Worm (Caenorhabditis elegans) whole organism, late embryonic: ENCODE measurements around the gene F10C2.5.

Source experiments
- C38D4.7 ChIP-seq: fragments of 200-800 bp; sonication (Bioruptor generic); optimal IDR thresholded peaks from 2 replicates; lab custom pipeline; 2018; ENCODE audit warnings: mild to moderate bottlenecking, missing genetic modification characterization, moderate library complexity, missing compliant biosample characterization
- ahr-1 ChIP-seq: sonication (generic microtip); optimal IDR thresholded peaks from 2 replicates; lab custom pipeline; 2016; ENCODE audit warnings: missing genetic modification characterization, missing compliant biosample characterization
- ama-1 ChIP-seq: fragments of 150-350 bp; optimal IDR thresholded peaks from 2 replicates; lab custom pipeline; 2014
- ceh-14 ChIP-seq: sonication (generic microtip); optimal IDR thresholded peaks from 2 replicates; lab custom pipeline; 2016; ENCODE audit warnings: missing genotype, missing genetic modification characterization, missing compliant biosample characterization
- ceh-18 ChIP-seq: sonication (generic microtip); optimal IDR thresholded peaks from 2 replicates; lab custom pipeline; 2016; ENCODE audit warnings: missing genetic modification characterization, missing compliant biosample characterization
- ceh-2 ChIP-seq: sonication (generic microtip); optimal IDR thresholded peaks from 2 replicates; lab custom pipeline; 2016; ENCODE audit warnings: missing genotype, missing genetic modification characterization, missing compliant biosample characterization
- ceh-24 ChIP-seq: sonication (generic microtip); optimal IDR thresholded peaks from 2 replicates; lab custom pipeline; 2016; ENCODE audit warnings: mild to moderate bottlenecking, missing genetic modification characterization, missing compliant biosample characterization
- ceh-30 ChIP-seq: fragments of 150-350 bp; optimal IDR thresholded peaks from 2 replicates; lab custom pipeline; 2014; ENCODE audit warnings: missing biosample characterization, missing genetic modification characterization
- ceh-31 ChIP-seq: sonication (generic microtip); optimal IDR thresholded peaks from 2 replicates; lab custom pipeline; 2016; ENCODE audit warnings: missing genetic modification characterization, missing compliant biosample characterization
- ceh-45 ChIP-seq: fragments of 200-800 bp; sonication (Bioruptor generic); IDR thresholded peaks from 2 replicates; pipeline ENCODE4 v1.3.6; 2022; ENCODE audit warnings: missing genetic modification reagents, missing genetic modification characterization, missing compliant biosample characterization
- ceh-48 ChIP-seq: sonication (generic microtip); optimal IDR thresholded peaks from 2 replicates; lab custom pipeline; 2016; ENCODE audit warnings: missing genetic modification characterization, inconsistent platforms, missing compliant biosample characterization
- ceh-6 ChIP-seq: fragments of 200-800 bp; sonication (Bioruptor generic); optimal IDR thresholded peaks from 2 replicates; lab custom pipeline; 2018; ENCODE audit warnings: mild to moderate bottlenecking, missing genetic modification characterization, missing compliant biosample characterization
- che-1 ChIP-seq: sonication (generic microtip); optimal IDR thresholded peaks from 2 replicates; lab custom pipeline; 2016; ENCODE audit warnings: mild to moderate bottlenecking, missing genetic modification characterization, missing compliant biosample characterization
- dmd-4 ChIP-seq: sonication (generic microtip); optimal IDR thresholded peaks from 2 replicates; lab custom pipeline; 2016; ENCODE audit warnings: borderline replicate concordance, missing genetic modification characterization, missing compliant biosample characterization
- dve-1 ChIP-seq: sonication (generic microtip); optimal IDR thresholded peaks from 2 replicates; lab custom pipeline; 2017; ENCODE audit warnings: antibody characterized with exemption, mild to moderate bottlenecking, missing genetic modification characterization, missing compliant biosample characterization
- ets-4 ChIP-seq: sonication (generic microtip); optimal IDR thresholded peaks from 2 replicates; lab custom pipeline; 2016; ENCODE audit warnings: missing genetic modification characterization, missing compliant biosample characterization
- fax-1 ChIP-seq: sonication (generic microtip); optimal IDR thresholded peaks from 2 replicates; lab custom pipeline; 2016; ENCODE audit warnings: missing genotype, missing genetic modification characterization, missing compliant biosample characterization
- fkh-10 ChIP-seq: fragments of 150-350 bp; optimal IDR thresholded peaks from 2 replicates; lab custom pipeline; 2014; ENCODE audit warnings: missing biosample characterization, missing genetic modification reagents, missing genetic modification characterization
- fkh-6 ChIP-seq: sonication (generic microtip); optimal IDR thresholded peaks from 2 replicates; lab custom pipeline; 2016; ENCODE audit warnings: missing genetic modification characterization, missing compliant biosample characterization
- hlh-30 ChIP-seq: sonication (generic microtip); optimal IDR thresholded peaks from 2 replicates; lab custom pipeline; 2017; ENCODE audit warnings: antibody characterized with exemption, missing genetic modification characterization, missing compliant biosample characterization; ENCODE audit not compliant: insufficient read depth
- lin-11 ChIP-seq: fragments of 200-800 bp; sonication (Bioruptor generic); optimal IDR thresholded peaks from 2 replicates; lab custom pipeline; 2018; ENCODE audit warnings: mild to moderate bottlenecking, missing genetic modification characterization, missing compliant biosample characterization
- nfya-1 ChIP-seq: sonication (generic microtip); optimal IDR thresholded peaks from 2 replicates; lab custom pipeline; 2017; ENCODE audit warnings: missing genetic modification characterization, mild to moderate bottlenecking, missing compliant biosample characterization, antibody characterized with exemption, moderate library complexity
- npax-4 ChIP-seq: sonication (generic microtip); optimal IDR thresholded peaks from 2 replicates; lab custom pipeline; 2016; ENCODE audit warnings: missing genetic modification characterization, missing compliant biosample characterization
- pax-1 ChIP-seq: fragments of 150-350 bp; optimal IDR thresholded peaks from 2 replicates; lab custom pipeline; 2014; ENCODE audit warnings: missing biosample characterization, missing genetic modification characterization
- pha-4 ChIP-seq: fragments of 150-350 bp; optimal IDR thresholded peaks from 2 replicates; lab custom pipeline; 2018; ENCODE audit warnings: missing biosample characterization, missing genetic modification reagents, missing genetic modification characterization
- pqm-1 ChIP-seq: sonication (generic microtip); optimal IDR thresholded peaks from 2 replicates; lab custom pipeline; 2016; ENCODE audit warnings: missing genetic modification characterization, missing compliant biosample characterization
- pros-1 ChIP-seq: fragments of 150-350 bp; optimal IDR thresholded peaks from 2 replicates; lab custom pipeline; 2014; ENCODE audit warnings: missing biosample characterization, missing genetic modification reagents, missing genetic modification characterization
- rnt-1 ChIP-seq: sonication (generic microtip); optimal IDR thresholded peaks from 2 replicates; lab custom pipeline; 2016; ENCODE audit warnings: missing genetic modification characterization, missing compliant biosample characterization
- sox-2 ChIP-seq: fragments of 200-800 bp; sonication (Bioruptor generic); IDR thresholded peaks from 2 replicates; pipeline ENCODE4 v1.3.6; 2022; ENCODE audit warnings: missing genetic modification reagents, missing genetic modification characterization, missing compliant biosample characterization
- syd-9 ChIP-seq: sonication (generic microtip); optimal IDR thresholded peaks from 2 replicates; lab custom pipeline; 2016; ENCODE audit warnings: mild to moderate bottlenecking, missing genetic modification characterization, moderate library complexity, missing compliant biosample characterization
- ttx-3 ChIP-seq: sonication (generic microtip); optimal IDR thresholded peaks from 2 replicates; lab custom pipeline; 2016; ENCODE audit warnings: missing genetic modification reagents, missing genetic modification characterization, missing compliant biosample characterization
- unc-3 ChIP-seq, 2 experiments: fragments of 200-800 bp in 1 of 2; sonication (Bioruptor generic) in 1 of 2; sonication (generic microtip) in 1 of 2; conservative IDR thresholded peaks in 1 of 2; optimal IDR thresholded peaks in 1 of 2; 2 replicates each; pipeline versions ENCODE4 v1.3.6 to Lab custom; 2016 to 2022; ENCODE audit warnings: missing compliant biosample characterization in 2 of 2, missing genetic modification characterization in 2 of 2, missing genetic modification reagents in 1 of 2
- unc-42 ChIP-seq: sonication (generic microtip); optimal IDR thresholded peaks from 2 replicates; lab custom pipeline; 2016; ENCODE audit warnings: missing genotype, missing genetic modification characterization, missing compliant biosample characterization
- unc-55 ChIP-seq: sonication (generic microtip); optimal IDR thresholded peaks from 2 replicates; lab custom pipeline; 2017; ENCODE audit warnings: missing biosample characterization, missing genetic modification reagents, missing genetic modification characterization
- unc-86 ChIP-seq: sonication (generic microtip); optimal IDR thresholded peaks from 2 replicates; lab custom pipeline; 2016; ENCODE audit warnings: missing genetic modification characterization, missing compliant biosample characterization
- ztf-16 ChIP-seq: sonication (generic microtip); optimal IDR thresholded peaks from 2 replicates; lab custom pipeline; 2017; ENCODE audit warnings: missing genetic modification characterization, missing compliant biosample characterization

Gene F10C2.5

DNA sequence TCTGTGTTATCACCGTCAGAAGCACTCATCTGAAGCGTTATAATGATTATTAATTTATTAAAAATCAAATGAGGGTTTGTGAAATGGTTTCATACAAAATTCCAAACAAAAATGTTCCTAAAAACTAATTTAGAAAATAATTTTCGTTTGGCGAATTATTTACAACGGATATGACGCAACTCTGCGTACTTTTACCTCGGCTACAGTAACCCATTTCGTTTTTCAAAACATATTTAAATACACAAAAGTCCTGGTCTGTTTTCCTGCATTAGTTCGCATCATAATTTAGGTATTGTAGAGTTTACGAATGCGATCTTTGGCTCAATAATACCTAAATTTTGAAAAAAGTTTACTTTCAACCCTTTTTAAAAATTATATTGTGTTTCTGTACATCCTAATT, 14.5 kb downstream of the F10C2.5 start, which contains the start of gene R07B7.2:
R07B7.2 (minus strand) TSS at position 35 of the 400 bp plus-strand sequence.
- no peak for TF ChIP-seq unc-42 (tag; lab: Kevin White, UChicago)
- no peak for TF ChIP-seq C38D4.7
- no peak for TF ChIP-seq ttx-3 (tag; lab: Kevin White, UChicago)
- no peak for TF ChIP-seq ceh-14 (tag; lab: Kevin White, UChicago)
- TF ChIP-seq ceh-31, result no peak
- TF ChIP-seq lin-11 (tag; lab: Kevin White, UChicago), result no peak
- TF ChIP-seq ets-4, result no peak
- no peak for TF ChIP-seq hlh-30 (tag; lab: Kevin White, UChicago)
- no peak for TF ChIP-seq ceh-45
- TF ChIP-seq unc-86 (tag; lab: Kevin White, UChicago), result no peak
- TF ChIP-seq nfya-1 (tag; lab: Kevin White, UChicago), result no peak

DNA sequence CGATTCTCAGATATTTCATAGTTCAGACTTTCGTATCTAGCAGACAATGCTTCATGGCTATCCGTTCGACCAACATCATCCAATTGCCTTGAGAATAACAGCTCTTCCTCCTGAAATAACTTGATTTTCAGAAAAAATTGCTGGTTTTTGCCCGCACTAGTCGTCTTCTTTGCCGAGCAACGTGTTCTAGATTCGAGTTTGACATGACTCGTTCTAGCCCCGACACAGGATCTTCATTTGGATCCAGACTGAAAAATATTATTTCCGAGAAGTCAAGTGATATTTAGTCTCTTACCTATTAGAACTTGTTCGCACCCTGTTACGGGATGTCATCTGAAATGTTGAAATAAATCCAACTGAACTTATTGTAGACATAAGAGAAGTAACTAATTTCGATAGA, 17.8 kb downstream of the F10C2.5 start, which contains the start of gene clh-6:
clh-6 (minus strand) TSS at position 333 of the 400 bp plus-strand sequence.
- TF ChIP-seq sox-2 (GFP tag; lab: Robert Waterston, UW) (no peak), ztf-16 (tag; lab: Kevin White, UChicago) (no peak), pros-1 (tag; lab: Kevin White, UChicago) (no peak), lin-11 (tag; lab: Kevin White, UChicago) (no peak), che-1 (tag; lab: Kevin White, UChicago) (no peak), syd-9 (tag; lab: Kevin White, UChicago) (no peak), ama-1 (peak; percentile 41), unc-3 (GFP tag; conservative IDR thresholded peaks at IDR 0.05; lab: Robert Waterston, UW) (no peak), unc-3 (tag; optimal IDR thresholded peaks at IDR 0.05; lab: Kevin White, UChicago) (no peak), ceh-18 (no peak)

DNA sequence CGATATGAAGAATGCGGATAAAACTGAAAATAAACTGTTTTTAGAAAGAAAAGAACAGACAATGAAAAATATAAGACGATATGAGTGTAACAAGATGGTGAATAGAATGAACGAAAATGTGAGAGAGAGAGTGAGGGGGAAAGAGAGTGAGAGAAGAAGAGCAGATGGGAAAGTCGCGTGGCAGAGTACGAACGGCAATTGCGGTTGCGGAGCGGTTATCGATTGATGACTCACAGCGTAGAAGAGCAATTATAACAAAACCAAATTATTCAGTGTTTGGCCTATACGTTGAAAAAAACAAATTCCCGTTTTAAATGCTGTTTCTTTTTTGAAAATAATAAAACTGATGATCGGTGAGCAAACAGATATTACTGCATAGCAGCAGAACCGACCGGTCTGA, 20.1 kb downstream of the F10C2.5 start, which contains the start of gene pqn-53:
pqn-53 (minus strand) TSS at position 23 of the 400 bp plus-strand sequence.
- TF ChIP-seq ceh-2 (no peak), ceh-30 (tag; lab: Kevin White, UChicago) (no peak), fax-1 (no peak), rnt-1 (peak; percentile 8), npax-4 (tag; lab: Kevin White, UChicago) (no peak), hlh-30 (tag; lab: Kevin White, UChicago) (peak; percentile 65), ceh-48 (tag; lab: Kevin White, UChicago) (no peak), pqm-1 (tag; lab: Kevin White, UChicago) (no peak), unc-55 (GFP tag; lab: Kevin White, UChicago) (peak; percentile 17), pha-4 (tag; lab: Kevin White, UChicago) (no peak)

DNA sequence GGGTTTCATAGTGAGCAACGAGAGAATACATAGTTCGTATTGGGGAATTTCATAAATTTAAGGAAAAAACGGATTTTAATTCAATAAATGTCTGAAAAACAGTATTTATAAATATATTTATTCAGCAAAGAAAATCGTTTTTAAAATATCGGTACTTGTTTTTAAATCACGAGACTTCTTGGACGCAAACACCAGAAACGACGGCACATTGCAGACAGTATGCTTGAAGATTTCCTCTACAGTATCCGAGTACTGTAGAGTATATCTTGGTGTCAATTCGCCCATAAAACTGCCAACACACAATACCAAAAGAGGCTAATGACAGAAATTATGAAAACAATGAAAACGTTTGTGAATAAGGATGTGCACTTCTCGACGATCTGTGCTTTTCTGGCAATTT, 20.6 kb downstream of the F10C2.5 start:
- no peak for TF ChIP-seq ceh-6 (GFP tag; lab: Kevin White, UChicago)
- peak; percentile 86 for TF ChIP-seq hlh-30 (tag; lab: Kevin White, UChicago)

DNA sequence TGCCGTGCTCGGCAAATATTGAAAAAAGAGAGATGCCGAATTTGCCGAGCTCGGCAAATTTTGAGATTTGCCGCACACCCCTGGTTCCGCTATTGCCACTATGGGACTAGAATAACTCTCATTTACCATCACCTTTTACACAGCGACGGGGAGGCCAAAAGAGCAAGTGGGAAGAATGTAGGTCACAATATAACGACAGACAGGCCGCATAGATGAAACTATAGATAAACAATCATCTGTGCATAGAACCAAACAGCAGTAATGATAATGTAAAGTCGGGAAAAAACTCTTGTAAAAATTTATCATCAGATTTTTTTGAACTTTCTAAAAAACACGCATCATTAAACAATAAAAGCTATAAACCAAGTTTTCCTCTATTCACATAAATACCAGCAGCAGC, 23.2 kb downstream of the F10C2.5 start, which contains the start of gene kmo-2:
kmo-2 (minus strand) TSS at position 101 of the 400 bp plus-strand sequence.
- TF ChIP-seq ztf-16 (tag; lab: Kevin White, UChicago) (no peak), ceh-24 (no peak), pqm-1 (tag; lab: Kevin White, UChicago) (no peak), ets-4 (no peak), sox-2 (GFP tag; lab: Robert Waterston, UW) (no peak), rnt-1 (no peak), dmd-4 (no peak), pax-1 (tag; lab: Kevin White, UChicago) (no peak), ahr-1 (tag; lab: Kevin White, UChicago) (no peak), dve-1 (tag; lab: Kevin White, UChicago) (no peak), lin-11 (tag; lab: Kevin White, UChicago) (no peak), ceh-14 (tag; lab: Kevin White, UChicago) (no peak), ceh-48 (tag; lab: Kevin White, UChicago) (no peak), fkh-10 (GFP tag; lab: Kevin White, UChicago) (no peak), fkh-6 (tag; lab: Kevin White, UChicago) (no peak)
